Worm (Caenorhabditis elegans) whole organism, L4/young adult: Measurements from ENCODE around the gene clh-5.

Source experiments
- W03F9.2 ChIP-seq: fragments of 150-350 bp; optimal IDR thresholded peaks from 2 replicates; lab custom pipeline; 2014; ENCODE audit warnings: missing biosample characterization, missing genetic modification characterization
- dao-5 ChIP-seq: sonication (generic microtip); optimal IDR thresholded peaks from 2 replicates; lab custom pipeline; 2016; ENCODE audit warnings: missing genotype, missing genetic modification characterization, moderate library complexity, missing compliant biosample characterization
- him-1 ChIP-seq: sonication (generic microtip); optimal IDR thresholded peaks from 2 replicates; lab custom pipeline; 2016; ENCODE audit warnings: missing genotype, missing genetic modification reagents, missing genetic modification characterization, missing compliant biosample characterization

clh-5 gene

DNA sequence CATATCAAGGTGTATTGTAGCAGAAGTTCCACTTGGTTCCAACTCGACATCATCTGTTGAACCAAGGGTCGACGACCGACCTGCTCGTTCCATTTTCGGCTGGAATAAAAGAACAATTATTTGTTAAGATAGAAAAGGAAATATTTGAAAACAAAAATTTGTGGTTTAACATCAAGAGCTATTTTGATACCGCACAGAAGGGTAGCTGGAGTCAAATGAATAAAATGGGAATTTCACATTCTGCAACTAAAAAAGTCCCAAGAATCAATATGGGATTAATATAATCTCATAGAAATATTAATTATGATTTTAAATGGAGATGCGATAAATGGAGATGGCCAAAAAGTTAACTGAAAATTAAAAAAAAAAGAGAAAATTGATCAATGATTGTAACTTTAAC is at the start of gene clh-5:
Gene clh-5 (minus strand): TSS at position 101 of the 400 bp plus-strand sequence.
- TF ChIP-seq W03F9.2 (tag; lab: Kevin White, UChicago) (no peak), him-1 (tag; lab: Kevin White, UChicago) (no peak), dao-5 (tag; lab: Kevin White, UChicago) (no peak)

DNA sequence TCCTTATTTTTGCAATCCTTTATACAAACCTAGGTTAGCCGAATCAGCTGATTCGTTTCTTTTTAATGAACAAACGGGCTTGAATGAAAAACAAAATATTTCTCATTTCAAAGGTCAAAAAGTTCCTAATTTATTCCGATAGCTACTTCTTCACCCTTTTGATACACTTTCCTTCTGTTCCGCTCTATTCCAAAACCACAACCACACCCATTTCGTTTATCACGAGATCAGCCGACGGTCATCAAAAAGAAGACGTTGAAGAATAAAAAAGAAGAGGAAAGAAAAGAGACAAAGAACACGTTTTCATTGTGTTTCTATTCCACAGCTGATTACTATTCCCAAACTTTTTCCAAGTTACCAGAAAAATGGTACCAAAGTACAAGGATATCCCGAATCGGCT is 49.7 kb upstream of the clh-5 start:
- no peak for TF ChIP-seq dao-5 (tag; lab: Kevin White, UChicago)
- TF ChIP-seq him-1 (tag; lab: Kevin White, UChicago): no peak
- TF ChIP-seq W03F9.2 (tag; lab: Kevin White, UChicago): no peak

DNA sequence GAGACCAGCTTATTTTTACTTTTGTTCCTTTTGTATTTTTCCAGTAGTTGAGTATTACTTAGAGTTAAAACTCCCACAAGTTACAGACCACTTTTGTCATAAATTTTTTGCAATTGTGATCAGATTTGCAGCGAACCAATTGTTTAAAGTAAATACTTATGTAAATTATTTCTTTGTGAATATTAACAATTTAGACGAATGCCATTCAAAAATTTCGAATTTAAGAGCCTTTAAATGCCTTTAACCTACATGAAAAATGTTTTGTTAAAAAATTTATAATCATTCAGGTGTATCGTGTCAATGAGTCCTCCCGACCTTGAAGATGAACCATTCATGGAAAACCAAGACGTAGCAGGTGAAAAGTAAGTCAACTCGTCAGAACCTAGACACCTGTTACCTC is 47.6 kb upstream of the clh-5 start, which contains the start of gene W07A12.4:
Gene W07A12.4 (plus strand): TSS at position 301 of the 400 bp plus-strand sequence.
- TF ChIP-seq him-1 (tag; lab: Kevin White, UChicago): no peak
- TF ChIP-seq W03F9.2 (tag; lab: Kevin White, UChicago): no peak
- TF ChIP-seq dao-5 (tag; lab: Kevin White, UChicago): no peak

DNA sequence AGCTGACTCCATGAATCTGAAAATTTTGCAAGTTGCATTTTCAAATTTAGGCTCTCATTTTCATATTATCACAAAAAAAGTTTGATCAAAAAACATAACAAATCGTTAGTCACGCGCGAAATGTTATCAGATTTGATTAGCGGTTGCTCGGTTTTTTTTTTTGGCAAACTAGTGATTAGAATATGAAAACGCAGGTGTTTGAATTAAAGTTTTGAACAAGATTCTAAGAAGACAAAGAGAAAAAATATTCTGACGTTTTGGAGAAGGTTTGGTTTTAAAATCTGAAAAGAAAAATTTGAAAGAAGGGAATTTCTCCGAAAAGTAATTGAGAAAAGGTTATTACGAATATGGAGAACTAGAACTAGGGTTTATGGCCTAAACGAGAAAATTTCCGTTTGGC is 46.0 kb upstream of the clh-5 start:
- TF ChIP-seq dao-5 (tag; lab: Kevin White, UChicago) (no peak), W03F9.2 (tag; lab: Kevin White, UChicago) (no peak), him-1 (tag; lab: Kevin White, UChicago) (no peak)

DNA sequence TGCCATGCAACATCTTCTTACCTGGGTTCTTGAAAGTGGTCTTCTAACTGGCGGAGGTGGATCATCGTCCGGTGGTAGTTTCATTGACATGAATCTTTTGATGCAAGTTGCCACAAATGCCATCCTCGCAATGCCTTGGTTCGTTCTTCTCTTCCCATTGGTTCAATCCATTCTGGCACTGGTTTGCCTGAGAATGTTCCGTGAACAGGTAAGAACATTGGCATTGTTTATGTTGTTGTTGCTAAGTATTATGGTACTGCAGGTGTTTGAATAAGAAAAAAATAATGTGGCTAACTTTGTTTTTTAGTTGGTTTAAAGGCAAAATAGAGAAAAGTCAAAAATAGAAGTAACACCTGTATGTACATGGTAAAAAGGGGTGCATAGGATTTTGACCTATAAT is 45.4 kb upstream of the clh-5 start:
- TF ChIP-seq him-1 (tag; lab: Kevin White, UChicago): no peak
- TF ChIP-seq dao-5 (tag; lab: Kevin White, UChicago): no peak
- no peak for TF ChIP-seq W03F9.2 (tag; lab: Kevin White, UChicago)

DNA sequence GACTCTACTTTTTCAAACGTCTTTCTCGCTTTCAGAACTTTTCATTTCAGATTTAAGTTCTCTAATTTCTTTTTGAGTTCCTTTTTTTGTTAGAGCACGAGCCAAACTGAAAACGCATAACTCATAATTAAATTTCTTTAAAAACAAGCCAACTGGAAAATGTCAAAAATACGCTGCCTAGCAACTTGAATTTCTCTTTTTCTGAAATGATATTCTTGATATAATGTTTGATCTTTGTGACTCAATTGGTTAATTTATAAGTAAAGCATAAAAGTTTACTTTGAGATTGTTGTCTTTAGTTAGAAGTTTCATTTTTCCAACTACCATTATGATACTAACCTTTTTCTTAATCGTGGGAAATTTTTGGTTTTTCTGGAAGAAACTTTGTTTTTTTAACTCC is 42.7 kb upstream of the clh-5 start:
- TF ChIP-seq him-1 (tag; lab: Kevin White, UChicago) (no peak), W03F9.2 (tag; lab: Kevin White, UChicago) (no peak), dao-5 (tag; lab: Kevin White, UChicago) (no peak)

DNA sequence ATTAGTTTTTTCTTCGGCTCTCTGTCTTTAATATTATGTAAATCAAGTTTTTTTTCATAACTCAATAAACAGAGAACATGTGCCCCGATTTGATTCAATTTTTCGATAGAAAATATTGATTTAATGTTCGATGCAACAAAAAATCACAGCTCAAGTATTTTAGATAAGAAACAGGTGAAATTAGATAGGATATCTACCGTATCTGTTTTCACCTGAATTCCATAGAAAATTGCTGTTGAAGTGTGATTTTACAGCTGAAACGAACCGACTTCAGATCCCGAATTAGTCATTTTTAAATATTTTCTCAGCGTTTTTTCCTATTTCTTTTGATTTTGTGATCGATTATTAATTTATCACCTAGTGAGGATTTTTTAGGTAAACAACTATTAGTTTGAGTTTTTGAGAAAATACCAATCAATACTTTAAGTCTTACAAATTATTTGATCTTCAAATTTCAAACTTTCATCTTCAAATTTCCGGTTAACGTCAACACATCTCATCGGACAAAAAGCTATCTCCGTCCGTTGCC is 40.8 kb upstream of the clh-5 start, which contains the start of gene Y9C2UA.1:
Gene Y9C2UA.1 (plus strand): TSS at position 479 of the 529 bp plus-strand sequence.
- TF ChIP-seq W03F9.2 (tag; lab: Kevin White, UChicago): no peak
- TF ChIP-seq him-1 (tag; lab: Kevin White, UChicago): no peak
- no peak for TF ChIP-seq dao-5 (tag; lab: Kevin White, UChicago)

DNA sequence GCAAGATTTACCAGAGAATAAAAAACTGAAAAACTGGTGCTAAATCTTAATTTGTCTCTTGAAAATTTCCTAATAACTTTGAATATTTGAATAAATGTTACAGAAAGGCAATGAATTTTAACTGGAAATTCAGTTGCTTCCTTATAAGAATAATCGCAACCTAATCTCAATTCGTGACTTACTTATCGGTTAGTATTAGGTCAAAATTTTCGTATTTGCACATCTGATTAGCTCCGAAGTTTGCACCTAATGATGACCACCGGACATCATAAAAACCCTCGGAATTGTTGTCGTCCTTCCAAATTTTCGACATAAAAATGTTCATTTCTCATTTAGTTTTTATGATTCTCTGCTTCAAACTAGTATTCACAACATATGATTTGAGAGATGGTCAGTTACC is 39.4 kb upstream of the clh-5 start, which contains the start of gene C16D2.3:
Gene C16D2.3 (plus strand): TSS at position 301 of the 400 bp plus-strand sequence.
- TF ChIP-seq him-1 (tag; lab: Kevin White, UChicago) (no peak), dao-5 (tag; lab: Kevin White, UChicago) (no peak)

DNA sequence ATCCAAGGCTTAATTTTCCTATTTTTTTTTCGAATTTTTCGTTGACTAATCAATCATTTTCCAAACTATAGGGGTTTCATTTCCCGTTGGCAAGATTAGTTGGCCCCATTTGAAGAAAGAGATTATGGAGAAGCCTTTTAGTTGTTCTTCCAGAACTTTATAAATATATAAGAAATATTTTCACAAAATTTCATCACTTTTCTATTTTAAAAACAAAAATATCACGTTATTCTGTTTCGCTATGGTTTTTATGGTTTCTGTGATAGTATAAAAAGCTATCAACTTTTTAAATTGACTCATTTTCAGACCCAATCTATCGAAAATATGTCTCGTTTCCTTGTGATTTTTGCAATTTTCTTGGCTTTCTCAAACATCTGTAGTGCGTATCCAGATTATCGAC is 37.5 kb upstream of the clh-5 start, which contains the start of gene nlp-78:
Gene nlp-78 (plus strand): TSS at position 301 of the 400 bp plus-strand sequence.
- no peak for TF ChIP-seq dao-5 (tag; lab: Kevin White, UChicago)
- TF ChIP-seq W03F9.2 (tag; lab: Kevin White, UChicago): no peak
- TF ChIP-seq him-1 (tag; lab: Kevin White, UChicago): no peak

DNA sequence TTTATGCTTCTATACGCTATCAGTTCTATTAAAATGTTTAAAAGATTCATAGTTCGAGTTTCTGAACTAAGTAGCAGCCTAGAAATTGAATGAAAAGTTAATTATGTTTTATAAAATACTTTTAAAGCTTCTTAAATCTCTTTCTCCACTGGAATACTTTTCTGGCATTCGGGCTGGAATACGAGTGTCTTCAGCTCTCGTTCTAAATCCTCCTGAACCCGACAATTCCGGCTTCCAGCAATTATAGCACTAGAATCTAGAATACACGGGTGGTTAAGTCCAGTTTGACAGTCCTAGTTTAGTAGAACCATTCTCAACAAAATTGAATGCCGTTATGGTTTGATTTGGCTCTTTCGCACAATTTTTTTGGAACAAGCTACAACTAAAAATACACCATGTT is 33.9 kb upstream of the clh-5 start:
- no peak for TF ChIP-seq dao-5 (tag; lab: Kevin White, UChicago)
- TF ChIP-seq W03F9.2 (tag; lab: Kevin White, UChicago): no peak
- TF ChIP-seq him-1 (tag; lab: Kevin White, UChicago): no peak

DNA sequence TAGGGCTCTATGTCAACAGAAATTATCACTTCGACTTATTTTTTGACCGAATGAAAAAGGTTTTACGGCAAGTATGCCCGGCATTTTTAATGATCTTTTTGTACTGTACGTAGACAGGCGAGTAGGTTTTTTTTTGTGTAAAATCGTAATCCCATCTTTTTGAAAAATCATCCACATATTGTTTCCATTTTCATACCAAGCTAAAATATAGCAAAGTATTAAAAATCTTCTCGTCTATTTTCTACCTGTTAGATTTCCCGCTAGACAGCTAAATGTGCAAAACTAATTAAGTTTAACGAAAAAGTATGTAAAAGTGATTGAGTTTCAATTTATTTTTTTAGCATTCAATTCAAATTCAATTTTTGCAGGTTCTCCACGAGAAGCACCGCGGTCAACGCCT is 33.0 kb upstream of the clh-5 start, which contains the start of gene C16D2.1:
Gene C16D2.1 (plus strand): TSS at position 301 of the 400 bp plus-strand sequence.
- no peak for TF ChIP-seq W03F9.2 (tag; lab: Kevin White, UChicago)
- no peak for TF ChIP-seq him-1 (tag; lab: Kevin White, UChicago)
- no peak for TF ChIP-seq dao-5 (tag; lab: Kevin White, UChicago)

DNA sequence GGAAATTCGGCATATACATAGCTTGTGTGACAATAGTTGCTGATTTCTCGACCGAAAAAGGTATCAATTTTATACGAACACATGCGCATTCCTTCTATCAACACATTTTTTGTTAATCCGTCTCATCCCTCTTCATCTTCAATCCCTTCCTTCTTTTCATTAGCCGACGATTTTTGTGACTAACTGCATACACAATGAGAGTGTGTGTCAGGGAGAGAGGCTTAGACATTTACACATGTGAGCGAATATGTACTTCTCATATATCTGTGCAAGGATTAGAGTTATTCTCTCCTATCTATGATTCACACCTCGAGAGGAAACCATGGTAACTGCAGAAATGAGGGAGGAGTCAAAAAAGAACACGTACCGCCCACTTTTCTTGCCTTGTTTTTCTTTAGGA is 31.9 kb upstream of the clh-5 start:
- TF ChIP-seq him-1 (tag; lab: Kevin White, UChicago) (no peak), W03F9.2 (tag; lab: Kevin White, UChicago) (no peak), dao-5 (tag; lab: Kevin White, UChicago) (no peak)

DNA sequence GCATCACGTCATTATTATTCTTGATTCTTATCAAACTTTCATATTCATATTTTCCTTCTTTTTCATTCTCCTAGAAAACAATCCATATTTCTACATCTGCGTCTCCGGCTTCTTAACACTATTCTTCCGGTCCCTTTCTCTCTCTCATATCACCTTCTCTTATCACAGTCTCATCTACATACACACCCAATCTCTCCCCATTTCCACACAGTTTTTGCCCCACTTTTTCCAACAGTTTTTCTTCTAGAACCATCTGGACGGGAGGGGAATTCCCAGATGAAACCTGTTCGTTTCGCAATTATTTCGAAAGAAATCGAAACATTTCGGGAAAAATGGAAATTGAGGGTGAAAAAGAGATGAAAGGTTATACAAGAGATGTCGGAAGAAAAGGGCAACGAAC is 29.7 kb upstream of the clh-5 start:
- no peak for TF ChIP-seq him-1 (tag; lab: Kevin White, UChicago)
- TF ChIP-seq W03F9.2 (tag; lab: Kevin White, UChicago): peak; percentile 6

DNA sequence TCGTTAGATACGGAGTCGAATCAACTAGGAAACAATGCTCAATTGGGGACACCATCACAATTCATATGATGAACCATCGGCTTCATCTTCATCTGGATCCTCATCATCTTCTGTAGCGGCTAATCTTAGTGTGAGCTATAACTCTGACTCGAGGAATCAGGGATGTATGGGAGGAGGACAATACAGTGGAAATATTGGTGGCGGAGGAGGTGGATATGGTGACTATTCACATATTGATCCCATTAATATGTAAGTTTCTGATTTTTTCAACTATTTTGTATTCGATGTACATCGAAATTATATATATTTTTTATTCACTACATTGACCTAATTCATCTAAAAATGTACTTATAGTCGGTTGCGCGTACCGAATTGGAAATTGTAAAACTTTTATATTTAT is 29.0 kb upstream of the clh-5 start:
- TF ChIP-seq dao-5 (tag; lab: Kevin White, UChicago) (no peak), W03F9.2 (tag; lab: Kevin White, UChicago) (no peak), him-1 (tag; lab: Kevin White, UChicago) (no peak)
